Fruit fly (Drosophila melanogaster): ENCODE measurements around the gene CG11327.

Gene CG11327

dm6 chr2L:6677453-6677852, 9.1 kb downstream of the CG11327 start, which contains the start of gene Nse1 (continued):
- no peak for TF ChIP-seq az2 (GFP tag; optimal IDR thresholded peaks at IDR 0.05)
- TF ChIP-seq fu2 (GFP tag; optimal IDR thresholded peaks at IDR 0.05), result no peak
- no peak for TF ChIP-seq ERR (GFP tag; optimal IDR thresholded peaks at IDR 0.05)
- no peak for TF ChIP-seq CG1233 (GFP tag; optimal IDR thresholded peaks at IDR 0.05)
- TF ChIP-seq gem (tag; optimal IDR thresholded peaks at IDR 0.05), result no peak
- TF ChIP-seq onecut (GFP tag; IDR thresholded peaks at IDR 0.05), result peak; percentile 52
- peak; percentile 33; the same call in 1 of the 2 replicates for TF ChIP-seq ato (GFP tag; IDR thresholded peaks at IDR 0.05; ENCODE audit: partially characterized antibody)
- TF ChIP-seq CG7357 (GFP tag; IDR thresholded peaks at IDR 0.05), result no peak
- no peak for TF ChIP-seq tap (tag; optimal IDR thresholded peaks at IDR 0.05)
- TF ChIP-seq Bgb (GFP tag; IDR thresholded peaks at IDR 0.05; ENCODE audit: partially characterized antibody), result peak; percentile 83
- no peak for TF ChIP-seq dati (GFP tag; IDR thresholded peaks at IDR 0.05)
- no peak for TF ChIP-seq Dbx (GFP tag; IDR thresholded peaks at IDR 0.05)
- no peak for TF ChIP-seq CG12299 (tag; optimal IDR thresholded peaks at IDR 0.05)
- TF ChIP-seq zf30C (GFP tag; optimal IDR thresholded peaks at IDR 0.05), result no peak
- no peak for TF ChIP-seq CG13775 (GFP tag; optimal IDR thresholded peaks at IDR 0.05)
- TF ChIP-seq crp (GFP tag; optimal IDR thresholded peaks at IDR 0.05), result peak in 1 of 2 experiments; percentile 1
- TF ChIP-seq Neu2 (GFP tag; optimal IDR thresholded peaks at IDR 0.05; ENCODE audit: borderline replicate concordance), result no peak
- no peak for TF ChIP-seq lola (GFP tag; optimal IDR thresholded peaks at IDR 0.05)
- TF ChIP-seq CG12071 (GFP tag; optimal IDR thresholded peaks at IDR 0.05), result no peak
- peak; percentile 79 for TF ChIP-seq MBD-R2 (GFP tag; IDR thresholded peaks at IDR 0.05)
- TF ChIP-seq CG10209 (GFP tag; optimal IDR thresholded peaks at IDR 0.05), result no peak
- no peak for TF ChIP-seq sens (GFP tag)
- peak; percentile 94 for TF ChIP-seq Dp (GFP tag; optimal IDR thresholded peaks at IDR 0.05)
- TF ChIP-seq al (GFP tag; IDR thresholded peaks at IDR 0.05), result no peak
- no peak for TF ChIP-seq pb (GFP tag; optimal IDR thresholded peaks at IDR 0.05)
- no peak for TF ChIP-seq hkb (optimal IDR thresholded peaks at IDR 0.05)
- no peak for TF ChIP-seq hkb (GFP tag; IDR thresholded peaks at IDR 0.05)
- TF ChIP-seq CG3995 (GFP tag; optimal IDR thresholded peaks at IDR 0.05), result peak; percentile 84
- TF ChIP-seq cg (GFP tag; optimal IDR thresholded peaks at IDR 0.05), result no peak
- no peak for TF ChIP-seq br (optimal IDR thresholded peaks at IDR 0.05)
- no peak for TF ChIP-seq exex (tag; optimal IDR thresholded peaks at IDR 0.05)
- no peak for TF ChIP-seq Dek (tag; optimal IDR thresholded peaks at IDR 0.05)
- no peak for TF ChIP-seq psq (GFP tag; optimal IDR thresholded peaks at IDR 0.05)
- TF ChIP-seq gcm (GFP tag; optimal IDR thresholded peaks at IDR 0.05), result no peak
- no peak for TF ChIP-seq CG16863 (GFP tag; optimal IDR thresholded peaks at IDR 0.05)
- peak; percentile 55 for TF ChIP-seq HLH4C (GFP tag; IDR thresholded peaks at IDR 0.05; ENCODE audit: partially characterized antibody)
- TF ChIP-seq D19A (tag; optimal IDR thresholded peaks at IDR 0.05), result no peak
- TF ChIP-seq oc (tag; optimal IDR thresholded peaks at IDR 0.05), result no peak
- TF ChIP-seq Nf-YC (tag; optimal IDR thresholded peaks at IDR 0.05), result no peak
- no peak for TF ChIP-seq slou (GFP tag; optimal IDR thresholded peaks at IDR 0.05)
- no peak for TF ChIP-seq Xbp1 (GFP tag; optimal IDR thresholded peaks at IDR 0.05)
- TF ChIP-seq CG8478 (optimal IDR thresholded peaks at IDR 0.05), result no peak

DNA sequence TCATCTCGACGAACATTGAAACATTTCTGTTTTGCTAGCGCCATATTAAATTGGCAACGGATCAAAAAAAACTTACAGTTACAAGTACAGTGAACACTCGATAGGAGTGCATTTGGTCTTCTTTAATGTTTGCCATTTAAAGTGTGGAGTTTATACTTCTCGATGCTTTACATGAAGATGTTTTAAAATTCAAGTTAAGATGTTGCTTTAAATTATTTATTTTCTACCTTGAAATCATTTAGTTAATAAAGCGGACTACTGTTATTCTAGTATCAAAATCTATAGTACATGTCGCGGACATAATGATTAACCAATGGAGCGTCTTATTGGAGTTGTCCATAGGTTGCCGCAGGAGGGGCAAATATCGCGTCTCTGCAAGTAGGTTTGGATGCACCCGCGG, 10.0 kb downstream of the CG11327 start, which contains the start of gene cort:
cort (minus strand) TSS at position 101 of the 400 bp plus-strand sequence.
- TF ChIP-seq grau (tag; optimal IDR thresholded peaks at IDR 0.05), result peak; percentile 26
- no peak for TF ChIP-seq org-1 (GFP tag; optimal IDR thresholded peaks at IDR 0.05)

All from whole organism, embryonic.